In the genomic region with DNA sequence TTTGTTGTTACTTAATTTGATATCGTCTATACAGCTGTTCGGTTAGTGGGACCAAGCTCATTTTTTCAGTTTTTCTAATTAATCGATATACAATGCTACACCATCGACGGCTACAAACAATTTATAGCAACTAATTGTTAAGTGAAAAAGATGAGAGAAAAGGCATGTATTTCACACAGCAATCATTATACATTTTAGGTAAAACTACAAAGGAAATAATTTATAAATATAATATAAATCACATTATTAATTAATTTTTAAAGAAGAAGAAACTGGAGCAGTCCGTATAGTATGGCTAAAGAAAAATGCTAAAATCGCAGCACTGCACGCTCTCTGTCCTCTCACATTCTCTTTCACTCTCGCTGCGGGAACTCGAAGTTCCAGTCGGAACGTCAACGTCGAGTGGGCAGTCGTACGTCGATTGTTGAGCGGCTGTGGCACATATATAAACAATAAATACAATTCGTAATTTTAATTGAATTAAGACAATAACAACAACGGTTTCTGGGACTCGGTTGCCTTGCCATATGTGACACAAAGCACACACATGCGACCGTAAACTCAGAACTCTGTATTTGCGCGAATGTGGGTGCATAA, we compare ENCODE assay signal across 3 fruit fly cellular contexts.
TF ChIP-seq lines count a peak whose summit lies in the region.

TSS of gene CG14450 (minus strand) at position 51 of the 597 bp plus-strand sequence.
TSS of gene CG11367 (plus strand) at position 373 of the 597 bp plus-strand sequence.

TF ChIP-seq in whole organism, embryonic, 481 proteins besides CTCF, POLR2A, EP300 and RAD21 (continued from another document and continues in another):
- no peak for TF ChIP-seq Awh (GFP tag; IDR thresholded peaks at IDR 0.05; lab: Robert Waterston, UW)
- no peak for TF ChIP-seq CG9876 (GFP tag; optimal IDR thresholded peaks at IDR 0.05; lab: Kevin White, UChicago)
- TF ChIP-seq BEAF-32 (GFP tag; optimal IDR thresholded peaks at IDR 0.05; lab: Kevin White, UChicago), result peak; percentile 75
- TF ChIP-seq knrl (GFP tag; IDR thresholded peaks at IDR 0.05; lab: Robert Waterston, UW; ENCODE audit: partially characterized antibody), result peak; percentile 79
- TF ChIP-seq CG17328 (GFP tag; IDR thresholded peaks at IDR 0.05; lab: Robert Waterston, UW), result no peak
- no peak for TF ChIP-seq repo (GFP tag; optimal IDR thresholded peaks at IDR 0.05; lab: Kevin White, UChicago)
- peak; percentile 31 for TF ChIP-seq Hr3 (GFP tag; optimal IDR thresholded peaks at IDR 0.05; lab: Kevin White, UChicago)
- TF ChIP-seq CG13894 (tag; optimal IDR thresholded peaks at IDR 0.05; lab: Kevin White, UChicago), result peak; percentile 47
- TF ChIP-seq en (GFP tag; optimal IDR thresholded peaks at IDR 0.05; lab: Kevin White, UChicago), result no peak
- no peak for TF ChIP-seq HmgD (GFP tag; optimal IDR thresholded peaks at IDR 0.05; lab: Kevin White, UChicago)
- TF ChIP-seq CG2889 (GFP tag; IDR thresholded peaks at IDR 0.05; lab: Robert Waterston, UW), result no peak
- no peak for TF ChIP-seq ase (GFP tag; IDR thresholded peaks at IDR 0.05; lab: Robert Waterston, UW)
- peak; percentile 75 for TF ChIP-seq CG17829 (tag; optimal IDR thresholded peaks at IDR 0.05; lab: Kevin White, UChicago)
- no peak for TF ChIP-seq mam (GFP tag; optimal IDR thresholded peaks at IDR 0.05; lab: Kevin White, UChicago)
- no peak for TF ChIP-seq Sin3A (optimal IDR thresholded peaks at IDR 0.05; lab: Kevin White, UChicago)
- peak; percentile 65; the same call in 2 of the 3 replicates for TF ChIP-seq CG16813 (GFP tag; IDR thresholded peaks at IDR 0.05; lab: Robert Waterston, UW; ENCODE audit: partially characterized antibody)
- TF ChIP-seq Eip74EF (GFP tag; optimal IDR thresholded peaks at IDR 0.05; lab: Kevin White, UChicago), result no peak
- no peak for TF ChIP-seq CG7786 (GFP tag; optimal IDR thresholded peaks at IDR 0.05; lab: Kevin White, UChicago)
- TF ChIP-seq danr (GFP tag; IDR thresholded peaks at IDR 0.05; lab: Robert Waterston, UW), result no peak
- TF ChIP-seq Atf6 (GFP tag; IDR thresholded peaks at IDR 0.05; lab: Robert Waterston, UW), result no peak
- TF ChIP-seq lab (GFP tag; optimal IDR thresholded peaks at IDR 0.05; lab: Kevin White, UChicago), result peak; percentile 53
- no peak for TF ChIP-seq gce (GFP tag; IDR thresholded peaks at IDR 0.05; lab: Robert Waterston, UW)
- TF ChIP-seq H15 (GFP tag; IDR thresholded peaks at IDR 0.05; lab: Robert Waterston, UW), result no peak
- TF ChIP-seq CG4617 (GFP tag; optimal IDR thresholded peaks at IDR 0.05; lab: Kevin White, UChicago; ENCODE audit: borderline replicate concordance), result no peak
- no peak for TF ChIP-seq chm (GFP tag; IDR thresholded peaks at IDR 0.05; lab: Robert Waterston, UW)
- no peak for TF ChIP-seq zen2 (GFP tag; IDR thresholded peaks at IDR 0.05; lab: Robert Waterston, UW; ENCODE audit: partially characterized antibody)
- TF ChIP-seq CG1603 (tag; optimal IDR thresholded peaks at IDR 0.05; lab: Kevin White, UChicago), result no peak
- no peak for TF ChIP-seq tx (GFP tag; optimal IDR thresholded peaks at IDR 0.05; lab: Kevin White, UChicago)
- TF ChIP-seq Jarid2 (GFP tag; optimal IDR thresholded peaks at IDR 0.05; lab: Kevin White, UChicago), result peak; percentile 91
- no peak for TF ChIP-seq Vsx1 (GFP tag; optimal IDR thresholded peaks at IDR 0.05; lab: Kevin White, UChicago)
- TF ChIP-seq onecut (GFP tag; IDR thresholded peaks at IDR 0.05; lab: Robert Waterston, UW), result no peak; the same call in 1 of the 2 replicates
- no peak for TF ChIP-seq CG17912 (GFP tag; optimal IDR thresholded peaks at IDR 0.05; lab: Kevin White, UChicago)
- peak; percentile 26 for TF ChIP-seq Dp (GFP tag; optimal IDR thresholded peaks at IDR 0.05; lab: Kevin White, UChicago)
- TF ChIP-seq grau (tag; optimal IDR thresholded peaks at IDR 0.05; lab: Kevin White, UChicago), result peak; percentile 46
- peak; percentile 27 for TF ChIP-seq BtbVII (GFP tag; optimal IDR thresholded peaks at IDR 0.05; lab: Kevin White, UChicago)
- no peak for TF ChIP-seq CG16815 (GFP tag; optimal IDR thresholded peaks at IDR 0.05; lab: Kevin White, UChicago)
- no peak for TF ChIP-seq abd-A (tag; optimal IDR thresholded peaks at IDR 0.05; lab: Kevin White, UChicago)
- peak; percentile 55 for TF ChIP-seq exex (tag; optimal IDR thresholded peaks at IDR 0.05; lab: Kevin White, UChicago)
- no peak for TF ChIP-seq CG11695 (GFP tag; IDR thresholded peaks at IDR 0.05; lab: Robert Waterston, UW)
- no peak for TF ChIP-seq Ets65A (GFP tag; lab: Kevin White, UChicago)
- no peak for TF ChIP-seq corto (GFP tag; optimal IDR thresholded peaks at IDR 0.05; lab: Kevin White, UChicago)
- peak; percentile 71 for TF ChIP-seq CG12769 (tag; optimal IDR thresholded peaks at IDR 0.05; lab: Kevin White, UChicago)
- TF ChIP-seq gt (GFP tag; IDR thresholded peaks at IDR 0.05; lab: Robert Waterston, UW), result no peak

TF ChIP-seq in whole organism, prepupa, 60 proteins besides CTCF, POLR2A, EP300 and RAD21 (continued from another document):
- TF ChIP-seq dsx (GFP tag; optimal IDR thresholded peaks at IDR 0.05; lab: Kevin White, UChicago; ENCODE audit: poor library complexity, severe bottlenecking) (peak; percentile 50), CG34406 (GFP tag; optimal IDR thresholded peaks at IDR 0.05; lab: Kevin White, UChicago) (no peak), CG15336 (GFP tag; IDR thresholded peaks at IDR 0.05; lab: Robert Waterston, UW) (peak; percentile 33; the same call in 1 of the 2 replicates), achi (GFP tag; optimal IDR thresholded peaks at IDR 0.05; lab: Kevin White, UChicago) (peak; percentile 35), ss (GFP tag; optimal IDR thresholded peaks at IDR 0.05; lab: Kevin White, UChicago) (no peak)
TF ChIP-seq in whole organism, prepupa: peak in this region for 13.

TF ChIP-seq in whole organism, wandering third instar larva, 38 proteins besides CTCF, POLR2A, EP300 and RAD21 (continued from another document):
- TF ChIP-seq jim (GFP tag; optimal IDR thresholded peaks at IDR 0.05; lab: Kevin White, UChicago), result no peak
- peak; percentile 35 for TF ChIP-seq sage (GFP tag; optimal IDR thresholded peaks at IDR 0.05; lab: Kevin White, UChicago)
- TF ChIP-seq woc (GFP tag; optimal IDR thresholded peaks at IDR 0.05; lab: Kevin White, UChicago), result peak; percentile 64
- peak; percentile 74 for TF ChIP-seq Dif (GFP tag; optimal IDR thresholded peaks at IDR 0.05; lab: Kevin White, UChicago; ENCODE audit: partially characterized antibody)
